Fruit fly (Drosophila melanogaster) whole organism, embryonic: Measurements from ENCODE around the gene CG8319.

Experiments
- Abd-B ChIP-seq: fragments of 200-800 bp; sonication (Bioruptor generic); optimal IDR thresholded peaks from 2 replicates; lab custom pipeline; 2018; ENCODE audit warnings: missing biosample characterization, mild to moderate bottlenecking, missing genetic modification characterization, moderate library complexity
- Adf1 ChIP-seq: fragments of 200-800 bp; sonication (Bioruptor generic); IDR thresholded peaks from 2 replicates; pipeline ENCODE4 v1.3.6; 2022; ENCODE audit warnings: missing biosample characterization, missing genetic modification characterization
- Aef1 ChIP-seq: fragments of 200-800 bp; sonication (Bioruptor generic); IDR thresholded peaks from 3 replicates; pipeline ENCODE4 v1.3.6; 2022; ENCODE audit warnings: missing biosample characterization, missing genetic modification characterization
- B-H1 ChIP-seq: fragments of 200-800 bp; sonication (Bioruptor generic); IDR thresholded peaks from 3 replicates; pipeline ENCODE4 v1.3.6; 2022; ENCODE audit warnings: missing biosample characterization, missing genetic modification characterization
- B-H2 ChIP-seq: fragments of 200-800 bp; sonication (Bioruptor generic); optimal IDR thresholded peaks from 2 replicates; lab custom pipeline; 2018; ENCODE audit warnings: missing biosample characterization, mild to moderate bottlenecking, missing genetic modification characterization
- BEAF-32 ChIP-seq: fragments of 200-800 bp; sonication (Bioruptor generic); optimal IDR thresholded peaks from 3 replicates; lab custom pipeline; 2017; ENCODE audit warnings: missing biosample characterization, missing genetic modification characterization, mild to moderate bottlenecking, moderate library complexity, missing genetic modification reagents
- CG10959 ChIP-seq: fragments of 200-800 bp; sonication (Bioruptor generic); IDR thresholded peaks from 2 replicates; pipeline ENCODE4 v1.3.6; 2022; ENCODE audit warnings: missing biosample characterization, missing genetic modification characterization
- CG14014 ChIP-seq: fragments of 200-800 bp; sonication (Bioruptor generic); IDR thresholded peaks from 2 replicates; pipeline ENCODE4 v1.3.6; 2022; ENCODE audit warnings: missing biosample characterization, missing genetic modification characterization
- CG16863 ChIP-seq: fragments of 200-800 bp; sonication (Bioruptor generic); optimal IDR thresholded peaks from 3 replicates; lab custom pipeline; 2016; ENCODE audit warnings: missing biosample characterization, missing genetic modification characterization
- CG17802 ChIP-seq: fragments of 200-800 bp; sonication (Bioruptor generic); optimal IDR thresholded peaks from 2 replicates; lab custom pipeline; 2018; ENCODE audit warnings: missing biosample characterization, mild to moderate bottlenecking, missing genetic modification characterization, moderate library complexity
- CG1792 ChIP-seq: fragments of 200-800 bp; sonication (Bioruptor generic); optimal IDR thresholded peaks from 2 replicates; lab custom pipeline; 2016; ENCODE audit warnings: missing biosample characterization, missing genetic modification characterization
- CG18599 ChIP-seq: fragments of 200-800 bp; sonication (Bioruptor generic); optimal IDR thresholded peaks from 3 replicates; lab custom pipeline; 2017; ENCODE audit warnings: missing biosample characterization, missing genetic modification characterization, mild to moderate bottlenecking, moderate library complexity, missing genetic modification reagents
- CG31365 ChIP-seq: fragments of 200-800 bp; sonication (Bioruptor generic); optimal IDR thresholded peaks from 2 replicates; lab custom pipeline; 2018; ENCODE audit warnings: missing biosample characterization, mild to moderate bottlenecking, missing genetic modification characterization
- CG33213 ChIP-seq: fragments of 200-800 bp; sonication (Bioruptor generic); optimal IDR thresholded peaks from 3 replicates; lab custom pipeline; 2016; ENCODE audit warnings: missing biosample characterization, missing genetic modification characterization
- CG7786 ChIP-seq: fragments of 200-800 bp; sonication (Bioruptor generic); optimal IDR thresholded peaks from 2 replicates; lab custom pipeline; 2016; ENCODE audit warnings: missing biosample characterization, missing genetic modification characterization
- CG7987 ChIP-seq: fragments of 200-800 bp; sonication (Bioruptor generic); optimal IDR thresholded peaks from 2 replicates; lab custom pipeline; 2018; ENCODE audit warnings: missing biosample characterization, mild to moderate bottlenecking, missing genetic modification characterization, moderate library complexity
- CG8359 ChIP-seq: fragments of 200-800 bp; sonication (Bioruptor generic); optimal IDR thresholded peaks from 2 replicates; lab custom pipeline; 2017; ENCODE audit warnings: missing biosample characterization, mild to moderate bottlenecking, missing genetic modification characterization, borderline replicate concordance
- CkIIα-i1 ChIP-seq: fragments of 200-800 bp; sonication (Bioruptor generic); IDR thresholded peaks from 2 replicates; pipeline ENCODE4 v1.3.6; 2022; ENCODE audit warnings: missing biosample characterization, missing genetic modification characterization
- Deaf1 ChIP-seq: fragments of 200-800 bp; optimal IDR thresholded peaks from 3 replicates; lab custom pipeline; 2019; ENCODE audit warnings: missing biosample characterization, mild to moderate bottlenecking, missing genetic modification characterization, moderate library complexity
- Dll ChIP-seq: fragments of 200-800 bp; sonication (Bioruptor generic); IDR thresholded peaks from 4 replicates; pipeline ENCODE4 v1.3.6; 2022; ENCODE audit warnings: missing biosample characterization, missing genetic modification characterization; ENCODE audit not compliant: partially characterized antibody
- HLH4C ChIP-seq: fragments of 200-800 bp; sonication (Bioruptor generic); IDR thresholded peaks from 3 replicates; pipeline ENCODE4 v1.3.6; 2022; ENCODE audit warnings: missing biosample characterization, missing genetic modification characterization; ENCODE audit not compliant: partially characterized antibody
- Hand ChIP-seq: fragments of 200-800 bp; sonication (Bioruptor generic); optimal IDR thresholded peaks from 2 replicates; lab custom pipeline; 2017; ENCODE audit warnings: mild to moderate bottlenecking, missing biosample characterization, missing genetic modification reagents, missing genetic modification characterization
- Hmr ChIP-seq: fragments of 200-800 bp; sonication (Bioruptor generic); optimal IDR thresholded peaks from 3 replicates; lab custom pipeline; 2017; ENCODE audit warnings: mild to moderate bottlenecking, missing biosample characterization, missing genetic modification reagents, missing genetic modification characterization
- Max ChIP-seq: fragments of 200-800 bp; sonication (Bioruptor generic); optimal IDR thresholded peaks from 2 replicates; lab custom pipeline; 2016; ENCODE audit warnings: missing biosample characterization, mild to moderate bottlenecking, missing genetic modification characterization
- Med ChIP-seq: fragments of 200-800 bp; sonication (Bioruptor generic); peaks from one replicate; lab custom pipeline; 2016; ENCODE audit warnings: missing biosample characterization, missing genetic modification characterization, mild to moderate bottlenecking, inconsistent platforms, moderate library complexity
- Poxn ChIP-seq: fragments of 200-800 bp; sonication (Bioruptor generic); IDR thresholded peaks from 2 replicates; pipeline ENCODE4 v1.3.6; 2022; ENCODE audit warnings: missing biosample characterization, missing genetic modification characterization
- Sox100B ChIP-seq: fragments of 200-800 bp; sonication (Bioruptor generic); optimal IDR thresholded peaks from 3 replicates; lab custom pipeline; 2018; ENCODE audit warnings: missing biosample characterization, mild to moderate bottlenecking, missing genetic modification characterization
- Sox102F ChIP-seq: fragments of 200-800 bp; sonication (Bioruptor generic); optimal IDR thresholded peaks from 2 replicates; lab custom pipeline; 2018; ENCODE audit warnings: missing biosample characterization, mild to moderate bottlenecking, missing genetic modification characterization, moderate library complexity
- Ssrp ChIP-seq: fragments of 200-800 bp; sonication (Bioruptor generic); optimal IDR thresholded peaks from 2 replicates; lab custom pipeline; 2018; ENCODE audit warnings: missing biosample characterization, mild to moderate bottlenecking, missing genetic modification characterization, moderate library complexity
- Stat92E ChIP-seq, 3 experiments: fragments of >200 bp in 2 of 3; fragments of 200-800 bp in 1 of 3; sonication (Bioruptor generic) in 1 of 3; optimal IDR thresholded peaks; 2 replicates each; lab custom pipeline; 2017 to 2019; ENCODE audit warnings: missing biosample characterization in 3 of 3, missing genetic modification characterization in 3 of 3, mild to moderate bottlenecking in 1 of 3, moderate library complexity in 1 of 3
- Vsx1 ChIP-seq: fragments of 200-800 bp; sonication (Bioruptor generic); optimal IDR thresholded peaks from 2 replicates; lab custom pipeline; 2017; ENCODE audit warnings: missing biosample characterization, mild to moderate bottlenecking, missing genetic modification characterization, missing genetic modification reagents
- bsh ChIP-seq, 2 experiments: fragments of 200-800 bp; sonication (Bioruptor generic); optimal IDR thresholded peaks; 2 replicates each; lab custom pipeline; 2017 to 2018; ENCODE audit warnings: mild to moderate bottlenecking in 2 of 2, missing biosample characterization in 2 of 2, missing genetic modification characterization in 2 of 2, moderate library complexity in 1 of 2
- crc ChIP-seq: fragments of 200-800 bp; sonication (Bioruptor generic); optimal IDR thresholded peaks from 2 replicates; lab custom pipeline; 2016; ENCODE audit warnings: missing biosample characterization, missing genetic modification characterization
- fu2 ChIP-seq: fragments of 200-800 bp; sonication (Bioruptor generic); optimal IDR thresholded peaks from 2 replicates; lab custom pipeline; 2016; ENCODE audit warnings: missing biosample characterization, missing genetic modification characterization
- gcm2 ChIP-seq: fragments of 200-800 bp; sonication (Bioruptor generic); optimal IDR thresholded peaks from 2 replicates; lab custom pipeline; 2016; ENCODE audit warnings: missing biosample characterization, missing genetic modification characterization
- grau ChIP-seq: fragments of 200-800 bp; optimal IDR thresholded peaks from 3 replicates; lab custom pipeline; 2019; ENCODE audit warnings: missing biosample characterization, mild to moderate bottlenecking, missing genetic modification characterization, moderate library complexity
- gt ChIP-seq: fragments of 200-800 bp; sonication (Bioruptor generic); IDR thresholded peaks from 2 replicates; pipeline ENCODE4 v1.3.6; 2022; ENCODE audit warnings: missing biosample characterization, missing genetic modification characterization
- h ChIP-seq: fragments of >200 bp; optimal IDR thresholded peaks from 2 replicates; lab custom pipeline; 2017
- lbe ChIP-seq: fragments of 200-800 bp; sonication (Bioruptor generic); optimal IDR thresholded peaks from 2 replicates; lab custom pipeline; 2016; ENCODE audit warnings: missing biosample characterization, mild to moderate bottlenecking, missing genetic modification characterization
- luna ChIP-seq: fragments of 200-800 bp; sonication (Bioruptor generic); optimal IDR thresholded peaks from 2 replicates; lab custom pipeline; 2016; ENCODE audit warnings: missing biosample characterization, missing genetic modification characterization
- nerfin-2 ChIP-seq: fragments of 200-800 bp; sonication (Bioruptor generic); IDR thresholded peaks from 2 replicates; pipeline ENCODE4 v1.3.6; 2022; ENCODE audit warnings: missing biosample characterization, missing genetic modification characterization; ENCODE audit not compliant: partially characterized antibody
- otp ChIP-seq: fragments of 200-800 bp; sonication (Bioruptor generic); IDR thresholded peaks from 3 replicates; pipeline ENCODE4, ENCODE4 v1.3.6; 2022; ENCODE audit warnings: missing biosample characterization, missing genetic modification characterization
- peb ChIP-seq: fragments of 200-800 bp; sonication (Bioruptor generic); IDR thresholded peaks from 2 replicates; pipeline ENCODE4 v1.3.6; 2022; ENCODE audit warnings: missing biosample characterization, missing genetic modification characterization
- row ChIP-seq: fragments of 200-800 bp; sonication (Bioruptor generic); IDR thresholded peaks from 3 replicates; pipeline ENCODE4 v1.3.6; 2022; ENCODE audit warnings: missing biosample characterization, missing genetic modification characterization
- salm ChIP-seq: fragments of 200-800 bp; sonication (Bioruptor generic); optimal IDR thresholded peaks from 2 replicates; lab custom pipeline; 2018; ENCODE audit warnings: missing biosample characterization, mild to moderate bottlenecking, missing genetic modification characterization
- schlank ChIP-seq: fragments of 200-800 bp; sonication (Bioruptor generic); optimal IDR thresholded peaks from 2 replicates; lab custom pipeline; 2018; ENCODE audit warnings: missing biosample characterization, mild to moderate bottlenecking, missing genetic modification characterization
- sisA ChIP-seq: fragments of 200-800 bp; sonication (Bioruptor generic); IDR thresholded peaks from 2 replicates; pipeline ENCODE4 v1.3.6; 2022; ENCODE audit warnings: missing biosample characterization, missing genetic modification characterization
- slbo ChIP-seq: fragments of 200-800 bp; sonication (Bioruptor generic); IDR thresholded peaks from 2 replicates; pipeline ENCODE4 v1.3.6; 2022; ENCODE audit warnings: missing biosample characterization, missing genetic modification characterization
- stwl ChIP-seq: fragments of 200-800 bp; sonication (Bioruptor generic); optimal IDR thresholded peaks from 3 replicates; lab custom pipeline; 2018; ENCODE audit warnings: missing biosample characterization, mild to moderate bottlenecking, missing genetic modification characterization, moderate library complexity
- usp ChIP-seq: fragments of >200 bp; optimal IDR thresholded peaks from 2 replicates; lab custom pipeline; 2017; ENCODE audit warnings: missing biosample characterization, missing genetic modification characterization
- wek ChIP-seq: fragments of 200-800 bp; sonication (Bioruptor generic); optimal IDR thresholded peaks from 3 replicates; lab custom pipeline; 2018; ENCODE audit warnings: missing biosample characterization, mild to moderate bottlenecking, missing genetic modification characterization, moderate library complexity

CG8319 gene

dm6 chr3R:9612217-9612616 lies 14.9 kb upstream of the CG8319 start (continued):
- TF ChIP-seq stwl = no peak
- TF ChIP-seq Max (GFP tag; lab: Kevin White, UChicago) = no peak
- TF ChIP-seq CG18599 (GFP tag; lab: Kevin White, UChicago) = peak; percentile 10
- no peak for TF ChIP-seq CG7786 (GFP tag; lab: Kevin White, UChicago)
- TF ChIP-seq CG14014 (GFP tag; lab: Robert Waterston, UW) = no peak
- peak; percentile 4 for TF ChIP-seq Ssrp (tag; lab: Kevin White, UChicago)
- no peak for TF ChIP-seq Stat92E (GFP tag; optimal IDR thresholded peaks at IDR 0.05; lab: Kevin White, UChicago)
- no peak for TF ChIP-seq B-H2 (GFP tag; lab: Kevin White, UChicago)
- no peak for TF ChIP-seq fu2 (GFP tag; lab: Kevin White, UChicago)
- no peak for TF ChIP-seq gt (GFP tag; lab: Robert Waterston, UW)
- no peak for TF ChIP-seq Aef1 (GFP tag; lab: Robert Waterston, UW)
- no peak for TF ChIP-seq CG10959
- TF ChIP-seq CG33213 = no peak
- no peak for TF ChIP-seq luna (GFP tag; lab: Kevin White, UChicago)
- TF ChIP-seq Abd-B = no peak
- no peak for TF ChIP-seq Vsx1 (GFP tag; lab: Kevin White, UChicago)
- TF ChIP-seq bsh (GFP tag; optimal IDR thresholded peaks at IDR 0.05; lab: Kevin White, UChicago) = peak in 1 of 2 experiments; percentile 4
- TF ChIP-seq Med (GFP tag; lab: Kevin White, UChicago) = peak; percentile 63
- TF ChIP-seq wek (GFP tag; lab: Kevin White, UChicago) = no peak
- no peak for TF ChIP-seq h (lab: Kevin White, UChicago)
- TF ChIP-seq gcm2 = no peak
- no peak for TF ChIP-seq schlank (tag; lab: Kevin White, UChicago)
- no peak for TF ChIP-seq B-H1 (GFP tag; lab: Robert Waterston, UW)
- TF ChIP-seq usp (GFP tag; lab: Kevin White, UChicago) = no peak
- no peak for TF ChIP-seq CG17802
- no peak for TF ChIP-seq BEAF-32 (GFP tag; lab: Kevin White, UChicago)
- no peak for TF ChIP-seq CG16863 (GFP tag; lab: Kevin White, UChicago)
- TF ChIP-seq slbo (GFP tag; lab: Robert Waterston, UW) = no peak
- no peak for TF ChIP-seq peb (GFP tag; lab: Robert Waterston, UW)
- TF ChIP-seq nerfin-2 = peak; percentile 71
- peak; percentile 87 for TF ChIP-seq HLH4C (GFP tag; lab: Robert Waterston, UW)
- no peak for TF ChIP-seq Hand (GFP tag; lab: Kevin White, UChicago)
- peak; percentile 29 for TF ChIP-seq lbe (GFP tag; lab: Kevin White, UChicago)
- no peak for TF ChIP-seq CkIIα-i1 (GFP tag; lab: Robert Waterston, UW)
- no peak for TF ChIP-seq Poxn (GFP tag; lab: Robert Waterston, UW)
- TF ChIP-seq Sox100B (GFP tag; lab: Kevin White, UChicago) = no peak
- no peak for TF ChIP-seq otp (GFP tag; lab: Robert Waterston, UW)
- TF ChIP-seq Hmr (GFP tag; lab: Kevin White, UChicago) = no peak
- no peak for TF ChIP-seq CG7987 (GFP tag; lab: Kevin White, UChicago)
- TF ChIP-seq Adf1 (GFP tag; lab: Robert Waterston, UW) = no peak
- TF ChIP-seq Deaf1 (tag; lab: Kevin White, UChicago) = no peak
- no peak for TF ChIP-seq CG1792 (GFP tag; lab: Kevin White, UChicago)
- TF ChIP-seq salm (tag; lab: Kevin White, UChicago) = no peak
- peak; percentile 1 for TF ChIP-seq grau (tag; lab: Kevin White, UChicago)
- TF ChIP-seq CG8359 = no peak
- TF ChIP-seq crc (GFP tag; lab: Kevin White, UChicago) = no peak
- no peak for TF ChIP-seq sisA (GFP tag; lab: Robert Waterston, UW)
- peak; percentile 24; the same call in 1 of the 4 replicates for TF ChIP-seq Dll (GFP tag; lab: Robert Waterston, UW)
- TF ChIP-seq Sox102F (GFP tag; lab: Kevin White, UChicago) = peak; percentile 31
- TF ChIP-seq CG31365 (tag; lab: Kevin White, UChicago) = no peak
- TF ChIP-seq row (GFP tag; lab: Robert Waterston, UW) = peak; percentile 40; the same call in 2 of the 3 replicates
